Worm (Caenorhabditis elegans) whole organism, L4 larva: ENCODE measurements around the gene memi-2.
"Not testable (repeated sequence)": the region's sequence is repeated elsewhere in the genome, so short reads cannot be mapped to it uniquely, and the experiment has no call there.

Experiments
- D1046.2 ChIP-seq: fragments of 200-800 bp; sonication (Bioruptor generic); IDR thresholded peaks from 2 replicates; pipeline ENCODE4 v1.3.6; 2022; ENCODE audit warnings: missing genetic modification characterization, missing compliant biosample characterization
- R02D3.7 ChIP-seq: fragments of 150-350 bp; sonication (generic microtip); optimal IDR thresholded peaks from 3 replicates; lab custom pipeline; 2014; ENCODE audit warnings: missing biosample characterization, missing genetic modification characterization
- T26A8.4 ChIP-seq: fragments of 200-800 bp; sonication (Bioruptor generic); IDR thresholded peaks from 2 replicates; pipeline ENCODE4 v1.3.6; 2022; ENCODE audit warnings: missing genetic modification characterization, missing compliant biosample characterization
- Y105C5A.15 ChIP-seq: fragments of 200-800 bp; sonication (Bioruptor generic); IDR thresholded peaks from 2 replicates; pipeline ENCODE4 v1.3.6; 2022; ENCODE audit warnings: missing genetic modification characterization, missing compliant biosample characterization
- Y48G9A.11 ChIP-seq: fragments of 200-800 bp; sonication (Bioruptor generic); IDR thresholded peaks from 2 replicates; pipeline ENCODE4 v1.3.6; 2022; ENCODE audit warnings: missing genetic modification reagents, missing genetic modification characterization, missing compliant biosample characterization
- aly-2 ChIP-seq: sonication (generic microtip); optimal IDR thresholded peaks from 2 replicates; lab custom pipeline; 2018; ENCODE audit warnings: missing biosample characterization, missing genetic modification characterization
- arid-1 ChIP-seq: fragments of 200-800 bp; sonication (Bioruptor generic); conservative IDR thresholded peaks from 2 replicates; pipeline ENCODE4 v1.3.6; 2022; ENCODE audit warnings: missing genetic modification reagents, missing genetic modification characterization, missing compliant biosample characterization
- ceh-20 ChIP-seq: fragments of 200-800 bp; sonication (Bioruptor generic); IDR thresholded peaks from 2 replicates; pipeline ENCODE4 v1.3.6; 2022; ENCODE audit warnings: missing genetic modification reagents, missing genetic modification characterization, missing compliant biosample characterization
- ceh-28 ChIP-seq: fragments of 150-350 bp; optimal IDR thresholded peaks from 2 replicates; lab custom pipeline; 2014; ENCODE audit warnings: missing biosample characterization, missing genetic modification reagents, missing genetic modification characterization
- ceh-44 ChIP-seq: fragments of 200-800 bp; sonication (Bioruptor generic); IDR thresholded peaks from 2 replicates; pipeline ENCODE4 v1.3.6; 2022; ENCODE audit warnings: missing genetic modification reagents, missing genetic modification characterization, missing compliant biosample characterization
- dmd-6 ChIP-seq: fragments of 200-800 bp; sonication (Bioruptor generic); IDR thresholded peaks from 2 replicates; pipeline ENCODE4 v1.3.6; 2022; ENCODE audit warnings: missing genetic modification reagents, missing genetic modification characterization, missing compliant biosample characterization
- egl-27 ChIP-seq: sonication (generic microtip); optimal IDR thresholded peaks from 3 replicates; lab custom pipeline; 2017; ENCODE audit warnings: missing biosample characterization, missing genetic modification reagents, missing genetic modification characterization
- egl-43 ChIP-seq: fragments of 200-800 bp; sonication (Bioruptor generic); IDR thresholded peaks from 2 replicates; pipeline ENCODE4 v1.3.6; 2022; ENCODE audit warnings: missing genetic modification reagents, missing genetic modification characterization, missing compliant biosample characterization
- hmg-1.1 ChIP-seq: fragments of 200-800 bp; sonication (Bioruptor generic); IDR thresholded peaks from 2 replicates; pipeline ENCODE4 v1.3.6; 2022; ENCODE audit warnings: missing genetic modification reagents, missing genetic modification characterization, missing compliant biosample characterization
- lim-7 ChIP-seq: fragments of 200-800 bp; sonication (Bioruptor generic); IDR thresholded peaks from 2 replicates; pipeline ENCODE4 v1.3.6; 2022; ENCODE audit warnings: missing genetic modification characterization, missing compliant biosample characterization
- lin-1 ChIP-seq: fragments of 200-800 bp; sonication (Bioruptor generic); IDR thresholded peaks from 2 replicates; pipeline ENCODE4 v1.3.6; 2022; ENCODE audit warnings: missing genetic modification reagents, missing genetic modification characterization, missing compliant biosample characterization
- lin-13 ChIP-seq: fragments of 150-350 bp; optimal IDR thresholded peaks from 2 replicates; lab custom pipeline; 2014; ENCODE audit warnings: missing biosample characterization, missing genetic modification reagents, missing genetic modification characterization
- lin-38 ChIP-seq: fragments of 200-800 bp; sonication (Bioruptor generic); IDR thresholded peaks from 2 replicates; pipeline ENCODE4 v1.3.6; 2022; ENCODE audit warnings: missing genetic modification reagents, missing genetic modification characterization, missing compliant biosample characterization
- lin-39 ChIP-seq: fragments of 150-350 bp; optimal IDR thresholded peaks from 2 replicates; lab custom pipeline; 2014; ENCODE audit warnings: missing biosample characterization, missing genetic modification reagents, missing genetic modification characterization
- madf-9 ChIP-seq: fragments of 200-800 bp; sonication (Bioruptor generic); conservative IDR thresholded peaks from 2 replicates; pipeline ENCODE4 v1.3.6; 2022; ENCODE audit warnings: missing genetic modification reagents, missing genetic modification characterization, missing compliant biosample characterization
- mep-1 ChIP-seq: fragments of 150-350 bp; sonication (generic microtip); optimal IDR thresholded peaks from 3 replicates; lab custom pipeline; 2014; ENCODE audit warnings: missing biosample characterization, missing genetic modification characterization
- mxl-2 ChIP-seq: fragments of 200-800 bp; sonication (Bioruptor generic); conservative IDR thresholded peaks from 2 replicates; pipeline ENCODE4 v1.3.6; 2022; ENCODE audit warnings: missing genetic modification reagents, missing genetic modification characterization, missing compliant biosample characterization
- nhr-102 ChIP-seq: sonication (generic microtip); optimal IDR thresholded peaks from 2 replicates; lab custom pipeline; 2016; ENCODE audit warnings: mild to moderate bottlenecking, missing genetic modification characterization, moderate library complexity, missing compliant biosample characterization
- nhr-41 ChIP-seq: fragments of 200-800 bp; sonication (Bioruptor generic); IDR thresholded peaks from 2 replicates; pipeline ENCODE4 v1.3.6; 2022; ENCODE audit warnings: missing genetic modification reagents, missing genetic modification characterization, missing compliant biosample characterization
- nhr-42 ChIP-seq: fragments of 200-800 bp; sonication (Bioruptor generic); IDR thresholded peaks from 2 replicates; pipeline ENCODE4 v1.3.6; 2022; ENCODE audit warnings: missing genetic modification characterization, missing compliant biosample characterization
- nhr-76 ChIP-seq: fragments of 150-350 bp; optimal IDR thresholded peaks from 2 replicates; lab custom pipeline; 2014; ENCODE audit warnings: missing biosample characterization, missing genetic modification characterization
- nhr-77 ChIP-seq: fragments of 150-350 bp; optimal IDR thresholded peaks from 2 replicates; lab custom pipeline; 2014; ENCODE audit warnings: missing biosample characterization, missing genetic modification characterization
- pha-4 ChIP-seq, 2 experiments: fragments of 150-350 bp in 1 of 2; fragments of 200-800 bp in 1 of 2; sonication (Bioruptor generic) in 1 of 2; IDR thresholded peaks in 1 of 2; optimal IDR thresholded peaks in 1 of 2; 2 replicates each; pipeline versions ENCODE4 v1.3.6 to Lab custom; 2014 to 2022; ENCODE audit warnings: missing genetic modification characterization in 2 of 2, missing genetic modification reagents in 2 of 2, missing biosample characterization in 1 of 2, missing compliant biosample characterization in 1 of 2
- rbr-2 ChIP-seq: sonication (generic microtip); optimal IDR thresholded peaks from 2 replicates; lab custom pipeline; 2016; ENCODE audit warnings: missing genotype, missing genetic modification characterization, missing compliant biosample characterization
- saeg-2 ChIP-seq: fragments of 200-800 bp; sonication (Bioruptor generic); IDR thresholded peaks from 2 replicates; pipeline ENCODE4 v1.3.6; 2022; ENCODE audit warnings: missing genetic modification reagents, missing genetic modification characterization, missing compliant biosample characterization
- set-16 ChIP-seq: fragments of 200-800 bp; sonication (Bioruptor generic); IDR thresholded peaks from 2 replicates; pipeline ENCODE4 v1.3.6; 2022; ENCODE audit warnings: missing genetic modification reagents, missing genetic modification characterization, missing compliant biosample characterization
- snpc-1.2 ChIP-seq: fragments of 200-800 bp; sonication (Bioruptor generic); IDR thresholded peaks from 2 replicates; pipeline ENCODE4 v1.3.6; 2022; ENCODE audit warnings: missing genetic modification reagents, missing genetic modification characterization, missing compliant biosample characterization
- snpc-4 ChIP-seq: fragments of 150-350 bp; optimal IDR thresholded peaks from 2 replicates; lab custom pipeline; 2014; ENCODE audit warnings: missing biosample characterization, missing genetic modification characterization
- tra-1 ChIP-seq: fragments of 200-800 bp; sonication (Bioruptor generic); IDR thresholded peaks from 2 replicates; pipeline ENCODE4 v1.3.6; 2022; ENCODE audit warnings: missing genetic modification reagents, missing genetic modification characterization, missing compliant biosample characterization
- unc-130 ChIP-seq: sonication (generic microtip); optimal IDR thresholded peaks from 2 replicates; lab custom pipeline; 2016; ENCODE audit warnings: missing genetic modification reagents, missing genetic modification characterization, missing compliant biosample characterization
- unc-62 ChIP-seq, 3 experiments: fragments of 150-350 bp in 1 of 3; sonication (generic microtip); optimal IDR thresholded peaks in 2 of 3; peaks in 1 of 3; 1 replicate in 1 of 3; 2 replicates in 2 of 3; lab custom pipeline; 2014 to 2017; ENCODE audit warnings: missing biosample characterization in 3 of 3, missing genetic modification characterization in 3 of 3, missing genetic modification reagents in 3 of 3, missing genotype in 1 of 3
- vab-7 ChIP-seq: fragments of 200-800 bp; sonication (Bioruptor generic); IDR thresholded peaks from 2 replicates; pipeline ENCODE4 v1.3.6; 2022; ENCODE audit warnings: missing genetic modification reagents, missing genetic modification characterization, missing compliant biosample characterization
- zip-2 ChIP-seq: fragments of 150-350 bp; optimal IDR thresholded peaks from 2 replicates; lab custom pipeline; 2014; ENCODE audit warnings: missing biosample characterization, missing genetic modification characterization

The memi-2 gene

DNA sequence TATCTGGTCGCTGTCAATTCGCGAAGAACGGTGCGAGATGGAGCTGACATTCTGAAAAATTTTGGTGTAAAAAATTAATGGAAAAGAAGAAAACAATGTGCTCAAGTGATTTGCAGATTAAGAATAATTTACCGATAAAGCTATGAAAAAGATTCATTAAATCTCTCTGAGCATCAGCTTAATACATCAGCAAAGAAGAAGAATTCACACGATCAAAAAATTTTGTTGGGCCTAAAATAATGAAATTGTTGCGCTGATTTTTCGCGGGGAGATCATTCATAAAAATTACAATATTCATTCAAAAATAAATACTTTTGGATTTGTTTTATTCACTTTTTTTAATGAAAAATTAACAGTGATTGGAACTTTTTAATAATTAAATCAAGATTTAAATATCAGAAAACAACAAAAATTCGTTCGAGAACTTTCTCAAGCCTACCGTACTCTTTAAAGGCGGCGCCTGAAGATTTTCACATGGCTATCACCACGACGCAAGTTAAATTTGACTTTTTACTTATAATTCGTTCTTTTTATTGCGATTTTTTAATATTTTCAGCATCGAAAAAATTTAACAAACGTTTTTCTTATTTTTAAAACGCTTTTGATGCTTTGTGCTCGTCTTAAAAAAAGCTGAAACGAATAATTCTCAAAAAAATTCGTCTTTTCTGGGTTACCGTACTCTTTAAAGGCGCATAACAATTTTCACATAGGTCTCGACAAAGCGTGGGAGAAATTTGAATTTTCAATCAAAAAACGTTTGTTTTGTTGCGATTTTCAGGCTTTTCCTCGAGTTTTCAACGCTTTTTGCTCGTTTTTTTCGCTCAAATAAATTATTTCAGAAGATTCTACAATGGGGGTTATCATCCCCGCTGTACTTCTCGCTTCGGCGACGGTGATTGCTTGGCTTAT, at the start of gene memi-2, which contains the start of gene cyp-31A5:
memi-2 (minus strand) TSS at position 51 of the 909 bp plus-strand sequence.
cyp-31A5 (plus strand) TSS at position 834 of the 909 bp plus-strand sequence.
- TF ChIP-seq R02D3.7 (no peak), unc-130 (GFP tag; lab: Kevin White, UChicago) (peak; percentile 19), nhr-41 (GFP tag; lab: Robert Waterston, UW) (no peak), unc-62 (GFP tag; optimal IDR thresholded peaks at IDR 0.05 in 1 of 2; lab: Kevin White, UChicago) (peak in 1 of 2 experiments; percentile 41), unc-62 (tag; optimal IDR thresholded peaks at IDR 0.05; lab: Kevin White, UChicago) (no peak), zip-2 (no peak)

DNA sequence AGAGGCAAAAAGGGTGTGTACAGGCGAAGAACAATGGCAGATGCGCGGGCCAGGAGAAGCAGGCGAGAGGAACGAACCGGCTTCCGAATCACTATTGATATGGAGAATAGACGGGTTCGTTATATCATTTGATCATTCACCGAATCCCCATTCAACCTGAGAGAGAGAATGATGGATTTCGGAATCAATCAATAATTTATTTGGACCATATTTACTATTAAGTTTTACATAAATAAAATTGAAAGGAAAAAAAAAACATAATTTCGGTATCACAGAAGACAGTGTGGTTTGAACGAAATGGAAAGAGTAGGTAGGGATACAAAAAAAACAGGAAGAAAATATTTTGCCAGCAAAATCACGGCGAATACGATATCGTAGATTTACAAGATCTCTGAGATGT, 45.0 kb upstream of the memi-2 start, which contains the start of gene mam-3:
mam-3 (minus strand) TSS at position 101 of the 400 bp plus-strand sequence.
- no peak for TF ChIP-seq nhr-76 (tag; lab: Kevin White, UChicago)
- TF ChIP-seq lin-39 (tag; lab: Kevin White, UChicago), result no peak
- TF ChIP-seq nhr-102, result no peak
- no peak for TF ChIP-seq mep-1 (tag; lab: Kevin White, UChicago)
- TF ChIP-seq ceh-44 (GFP tag; lab: Robert Waterston, UW), result no peak
- TF ChIP-seq aly-2, result no peak
- TF ChIP-seq ceh-20 (GFP tag; lab: Robert Waterston, UW), result no peak
- no peak for TF ChIP-seq hmg-1.1
- TF ChIP-seq ceh-28, result no peak
- TF ChIP-seq egl-27 (tag; lab: Kevin White, UChicago), result no peak
- TF ChIP-seq Y105C5A.15 (GFP tag; lab: Robert Waterston, UW), result no peak
- no peak for TF ChIP-seq tra-1
- TF ChIP-seq mxl-2 (GFP tag; lab: Robert Waterston, UW), result no peak
- no peak for TF ChIP-seq lin-13 (GFP tag; lab: Kevin White, UChicago)
- TF ChIP-seq snpc-4 (tag; lab: Kevin White, UChicago), result no peak
- TF ChIP-seq, all 104 proteins: peak for 0

DNA sequence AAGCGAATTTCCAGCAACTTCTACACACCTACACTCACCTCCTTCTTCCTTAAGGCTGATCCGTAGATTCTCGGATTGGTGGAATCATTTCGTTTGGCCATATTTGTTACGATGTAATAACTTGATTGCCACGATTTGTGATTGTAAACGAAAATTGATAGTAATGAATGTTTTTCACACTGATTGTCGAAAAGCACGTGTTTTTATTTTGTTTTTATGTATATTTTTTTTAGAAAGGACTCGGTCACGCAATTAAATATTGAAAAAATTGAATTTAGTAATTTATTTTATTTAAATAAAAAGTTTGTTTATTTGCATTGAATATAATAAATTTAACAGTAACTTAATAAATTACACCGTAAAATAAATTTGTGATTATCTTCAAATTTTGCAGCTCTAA, 33.6 kb upstream of the memi-2 start, which contains the start of gene K09B11.5:
K09B11.5 (minus strand) TSS at position 101 of the 400 bp plus-strand sequence.
- not testable (repeated sequence) for TF ChIP-seq nhr-77 (tag; lab: Kevin White, UChicago); ceh-44 (GFP tag; lab: Robert Waterston, UW); nhr-42 (GFP tag; lab: Robert Waterston, UW)

DNA sequence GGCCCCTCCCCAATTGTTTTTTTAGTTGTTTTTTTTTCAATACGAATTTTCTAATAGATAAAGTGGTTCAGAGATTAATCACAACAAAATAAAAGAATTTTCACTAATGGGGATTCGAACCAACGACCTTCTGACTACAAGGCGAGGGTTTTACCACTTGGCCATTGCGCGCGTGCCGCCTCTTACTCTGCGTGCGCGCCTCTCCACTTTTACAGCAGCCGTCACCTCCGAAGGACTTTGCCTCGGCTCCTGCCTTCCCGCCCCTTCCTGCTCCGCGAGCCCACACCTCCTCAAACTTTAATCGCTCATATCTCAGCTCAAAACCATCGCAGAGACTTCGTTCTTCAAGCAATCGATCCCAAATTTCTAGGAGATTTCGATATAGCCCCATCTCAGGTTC, 29.8 kb upstream of the memi-2 start:
- TF ChIP-seq D1046.2 (GFP tag; lab: Robert Waterston, UW), result peak; percentile 79; the same call in 1 of the 2 replicates
- peak; percentile 68; the same call in 1 of the 2 replicates for TF ChIP-seq nhr-42 (GFP tag; lab: Robert Waterston, UW)
- peak; percentile 71 for TF ChIP-seq lin-38
- TF ChIP-seq madf-9 (GFP tag; lab: Robert Waterston, UW), result peak; percentile 43; the same call in 1 of the 2 replicates
- TF ChIP-seq rbr-2, result peak; percentile 5
- TF ChIP-seq set-16 (GFP tag; lab: Robert Waterston, UW), result peak; percentile 93
- peak; percentile 47; the same call in 1 of the 2 replicates for TF ChIP-seq vab-7 (GFP tag; lab: Robert Waterston, UW)
- peak; percentile 49 for TF ChIP-seq dmd-6 (GFP tag; lab: Robert Waterston, UW)
- TF ChIP-seq Y48G9A.11 (GFP tag; lab: Robert Waterston, UW), result 0 out of 2 replicates have a peak, but pooled peaks have one; percentile 9
- TF ChIP-seq arid-1 (GFP tag; lab: Robert Waterston, UW), result peak; percentile 51; the same call in 1 of the 2 replicates
- TF ChIP-seq pha-4 (GFP tag; IDR thresholded peaks at IDR 0.05; lab: Robert Waterston, UW), result peak; percentile 56; the same call in 1 of the 2 replicates
- TF ChIP-seq pha-4 (tag; optimal IDR thresholded peaks at IDR 0.05; lab: Kevin White, UChicago), result not testable (repeated sequence)
- TF ChIP-seq snpc-1.2 (GFP tag; lab: Robert Waterston, UW), result peak; percentile 91
- peak; percentile 64 for TF ChIP-seq lim-7 (GFP tag; lab: Robert Waterston, UW)
- peak; percentile 68 for TF ChIP-seq hmg-1.1
- TF ChIP-seq egl-43 (GFP tag; lab: Robert Waterston, UW), result peak; percentile 87
- peak; percentile 54; the same call in 1 of the 2 replicates for TF ChIP-seq T26A8.4 (GFP tag; lab: Robert Waterston, UW)
- TF ChIP-seq lin-1 (GFP tag; lab: Robert Waterston, UW), result peak; percentile 25; the same call in 1 of the 2 replicates
- 0 out of 2 replicates have a peak, but pooled peaks have one; percentile 51 for TF ChIP-seq saeg-2
